Worm (Caenorhabditis elegans) whole organism, late embryonic: ENCODE results near the gene sri-37.
"Not testable (repeated sequence)": the region's sequence is repeated elsewhere in the genome, so short reads cannot be mapped to it uniquely, and the experiment has no call there.

Source experiments
- C08G9.2 ChIP-seq: sonication (generic microtip); optimal IDR thresholded peaks from 2 replicates; lab custom pipeline; 2016; ENCODE audit warnings: mild to moderate bottlenecking, missing genetic modification characterization, moderate library complexity, missing compliant biosample characterization
- C38D4.7 ChIP-seq: fragments of 200-800 bp; sonication (Bioruptor generic); optimal IDR thresholded peaks from 2 replicates; lab custom pipeline; 2018; ENCODE audit warnings: mild to moderate bottlenecking, missing genetic modification characterization, moderate library complexity, missing compliant biosample characterization
- F13H6.1 ChIP-seq: sonication (generic microtip); optimal IDR thresholded peaks from 2 replicates; lab custom pipeline; 2016; ENCODE audit warnings: missing genetic modification characterization, missing compliant biosample characterization
- K09A11.1 ChIP-seq: sonication (generic microtip); optimal IDR thresholded peaks from 2 replicates; lab custom pipeline; 2017; ENCODE audit warnings: antibody characterized with exemption, mild to moderate bottlenecking, missing genetic modification characterization, missing compliant biosample characterization; ENCODE audit not compliant: insufficient read depth
- T23F11.4 ChIP-seq: fragments of 200-800 bp; sonication (Bioruptor generic); optimal IDR thresholded peaks from 2 replicates; lab custom pipeline; 2018; ENCODE audit warnings: mild to moderate bottlenecking, missing genetic modification characterization, missing compliant biosample characterization
- Y22D7AL.16 ChIP-seq: sonication (generic microtip); optimal IDR thresholded peaks from 2 replicates; lab custom pipeline; 2016; ENCODE audit warnings: missing genetic modification characterization, missing compliant biosample characterization
- ahr-1 ChIP-seq: sonication (generic microtip); optimal IDR thresholded peaks from 2 replicates; lab custom pipeline; 2016; ENCODE audit warnings: missing genetic modification characterization, missing compliant biosample characterization
- ama-1 ChIP-seq: fragments of 150-350 bp; optimal IDR thresholded peaks from 2 replicates; lab custom pipeline; 2014
- ceh-18 ChIP-seq: sonication (generic microtip); optimal IDR thresholded peaks from 2 replicates; lab custom pipeline; 2016; ENCODE audit warnings: missing genetic modification characterization, missing compliant biosample characterization
- ceh-19 ChIP-seq: fragments of 200-800 bp; sonication (Bioruptor generic); optimal IDR thresholded peaks from 2 replicates; lab custom pipeline; 2018; ENCODE audit warnings: mild to moderate bottlenecking, missing genetic modification characterization, missing compliant biosample characterization
- ceh-2 ChIP-seq: sonication (generic microtip); optimal IDR thresholded peaks from 2 replicates; lab custom pipeline; 2016; ENCODE audit warnings: missing genotype, missing genetic modification characterization, missing compliant biosample characterization
- ceh-22 ChIP-seq: sonication (generic microtip); optimal IDR thresholded peaks from 2 replicates; lab custom pipeline; 2017; ENCODE audit warnings: missing biosample characterization, missing genetic modification characterization
- ceh-24 ChIP-seq: sonication (generic microtip); optimal IDR thresholded peaks from 2 replicates; lab custom pipeline; 2016; ENCODE audit warnings: mild to moderate bottlenecking, missing genetic modification characterization, missing compliant biosample characterization
- ceh-30 ChIP-seq: fragments of 150-350 bp; optimal IDR thresholded peaks from 2 replicates; lab custom pipeline; 2014; ENCODE audit warnings: missing biosample characterization, missing genetic modification characterization
- ceh-48 ChIP-seq: sonication (generic microtip); optimal IDR thresholded peaks from 2 replicates; lab custom pipeline; 2016; ENCODE audit warnings: missing genetic modification characterization, inconsistent platforms, missing compliant biosample characterization
- elt-2 ChIP-seq: sonication (generic microtip); optimal IDR thresholded peaks from 2 replicates; lab custom pipeline; 2016; ENCODE audit warnings: missing genetic modification reagents, missing genetic modification characterization, missing compliant biosample characterization
- elt-4 ChIP-seq: sonication (generic microtip); optimal IDR thresholded peaks from 2 replicates; lab custom pipeline; 2016; ENCODE audit warnings: missing genetic modification characterization, missing compliant biosample characterization
- fkh-10 ChIP-seq: fragments of 150-350 bp; optimal IDR thresholded peaks from 2 replicates; lab custom pipeline; 2014; ENCODE audit warnings: missing biosample characterization, missing genetic modification reagents, missing genetic modification characterization
- fkh-6 ChIP-seq: sonication (generic microtip); optimal IDR thresholded peaks from 2 replicates; lab custom pipeline; 2016; ENCODE audit warnings: missing genetic modification characterization, missing compliant biosample characterization
- gmeb-2 ChIP-seq: sonication (generic microtip); optimal IDR thresholded peaks from 2 replicates; lab custom pipeline; 2016; ENCODE audit warnings: missing genetic modification characterization, inconsistent platforms, missing compliant biosample characterization
- hlh-30 ChIP-seq: sonication (generic microtip); optimal IDR thresholded peaks from 2 replicates; lab custom pipeline; 2017; ENCODE audit warnings: antibody characterized with exemption, missing genetic modification characterization, missing compliant biosample characterization; ENCODE audit not compliant: insufficient read depth
- hlh-6 ChIP-seq: sonication (generic microtip); optimal IDR thresholded peaks from 2 replicates; lab custom pipeline; 2016; ENCODE audit warnings: missing genotype, missing genetic modification characterization, missing compliant biosample characterization
- lim-6 ChIP-seq: sonication (generic microtip); optimal IDR thresholded peaks from 2 replicates; lab custom pipeline; 2016; ENCODE audit warnings: missing genetic modification characterization, missing compliant biosample characterization
- nfya-1 ChIP-seq: sonication (generic microtip); optimal IDR thresholded peaks from 2 replicates; lab custom pipeline; 2017; ENCODE audit warnings: missing genetic modification characterization, mild to moderate bottlenecking, missing compliant biosample characterization, antibody characterized with exemption, moderate library complexity
- nhr-232 ChIP-seq: sonication (generic microtip); optimal IDR thresholded peaks from 2 replicates; lab custom pipeline; 2016; ENCODE audit warnings: missing genetic modification characterization, missing compliant biosample characterization
- pat-9 ChIP-seq: fragments of 200-800 bp; sonication (Bioruptor generic); optimal IDR thresholded peaks from 2 replicates; lab custom pipeline; 2018; ENCODE audit warnings: mild to moderate bottlenecking, missing genetic modification characterization, moderate library complexity, missing compliant biosample characterization
- pax-1 ChIP-seq: fragments of 150-350 bp; optimal IDR thresholded peaks from 2 replicates; lab custom pipeline; 2014; ENCODE audit warnings: missing biosample characterization, missing genetic modification characterization
- pha-2 ChIP-seq: sonication (generic microtip); optimal IDR thresholded peaks from 2 replicates; lab custom pipeline; 2017; ENCODE audit warnings: mild to moderate bottlenecking, missing genetic modification characterization, missing compliant biosample characterization
- pha-4 ChIP-seq: fragments of 150-350 bp; optimal IDR thresholded peaks from 2 replicates; lab custom pipeline; 2018; ENCODE audit warnings: missing biosample characterization, missing genetic modification reagents, missing genetic modification characterization
- ref-2 ChIP-seq: sonication (generic microtip); optimal IDR thresholded peaks from 2 replicates; lab custom pipeline; 2016; ENCODE audit warnings: missing genetic modification characterization, missing compliant biosample characterization
- rnt-1 ChIP-seq: sonication (generic microtip); optimal IDR thresholded peaks from 2 replicates; lab custom pipeline; 2016; ENCODE audit warnings: missing genetic modification characterization, missing compliant biosample characterization
- sdc-2 ChIP-seq: sonication (generic microtip); optimal IDR thresholded peaks from 2 replicates; lab custom pipeline; 2016; ENCODE audit warnings: missing genotype, missing genetic modification characterization, missing compliant biosample characterization
- sox-4 ChIP-seq: sonication (generic microtip); optimal IDR thresholded peaks from 2 replicates; lab custom pipeline; 2017; ENCODE audit warnings: mild to moderate bottlenecking, missing genetic modification characterization, inconsistent platforms, missing compliant biosample characterization
- syd-9 ChIP-seq: sonication (generic microtip); optimal IDR thresholded peaks from 2 replicates; lab custom pipeline; 2016; ENCODE audit warnings: mild to moderate bottlenecking, missing genetic modification characterization, moderate library complexity, missing compliant biosample characterization
- tbx-2 ChIP-seq: sonication (generic microtip); optimal IDR thresholded peaks from 2 replicates; lab custom pipeline; 2016; ENCODE audit warnings: missing genetic modification characterization, missing compliant biosample characterization
- unc-3 ChIP-seq, 2 experiments: fragments of 200-800 bp in 1 of 2; sonication (Bioruptor generic) in 1 of 2; sonication (generic microtip) in 1 of 2; conservative IDR thresholded peaks in 1 of 2; optimal IDR thresholded peaks in 1 of 2; 2 replicates each; pipeline versions ENCODE4 v1.3.6 to Lab custom; 2016 to 2022; ENCODE audit warnings: missing compliant biosample characterization in 2 of 2, missing genetic modification characterization in 2 of 2, missing genetic modification reagents in 1 of 2
- unc-42 ChIP-seq: sonication (generic microtip); optimal IDR thresholded peaks from 2 replicates; lab custom pipeline; 2016; ENCODE audit warnings: missing genotype, missing genetic modification characterization, missing compliant biosample characterization
- unc-55 ChIP-seq: sonication (generic microtip); optimal IDR thresholded peaks from 2 replicates; lab custom pipeline; 2017; ENCODE audit warnings: missing biosample characterization, missing genetic modification reagents, missing genetic modification characterization
- ztf-16 ChIP-seq: sonication (generic microtip); optimal IDR thresholded peaks from 2 replicates; lab custom pipeline; 2017; ENCODE audit warnings: missing genetic modification characterization, missing compliant biosample characterization

Gene sri-37

ce11 chrII:2629270-2629669 lies at the start of gene sri-37:
sri-37 (plus strand) TSS chrII:2629570.
- TF ChIP-seq ceh-18 (tag; lab: Kevin White, UChicago) (no peak), Y22D7AL.16 (tag; lab: Kevin White, UChicago) (no peak), unc-3 (GFP tag; conservative IDR thresholded peaks at IDR 0.05; lab: Robert Waterston, UW) (no peak), unc-3 (tag; optimal IDR thresholded peaks at IDR 0.05; lab: Kevin White, UChicago) (no peak), F13H6.1 (tag; lab: Kevin White, UChicago) (no peak)

- TF ChIP-seq ama-1 (lab: Kevin White, UChicago) (no peak), C08G9.2 (no peak), pax-1 (tag; lab: Kevin White, UChicago) (no peak), fkh-6 (tag; lab: Kevin White, UChicago) (no peak), rnt-1 (tag; lab: Kevin White, UChicago) (no peak), ceh-22 (no peak), F13H6.1 (tag; lab: Kevin White, UChicago) (no peak), ztf-16 (tag; lab: Kevin White, UChicago) (no peak), unc-55 (GFP tag; lab: Kevin White, UChicago) (no peak), lim-6 (tag; lab: Kevin White, UChicago) (no peak), K09A11.1 (no peak), ceh-48 (tag; lab: Kevin White, UChicago) (no peak)
Measured at ce11 chrII:2583044-2583443, 46.3 kb upstream of the sri-37 start, which contains the start of gene sri-74. sri-74 (minus strand) TSS chrII:2583144.

- no peak for TF ChIP-seq ceh-2 (tag; lab: Kevin White, UChicago)
- TF ChIP-seq unc-42, result no peak
- no peak for TF ChIP-seq pat-9 (tag; lab: Kevin White, UChicago)
- TF ChIP-seq fkh-10 (GFP tag; lab: Kevin White, UChicago), result no peak
- TF ChIP-seq ref-2 (tag; lab: Kevin White, UChicago), result no peak
- no peak for TF ChIP-seq Y22D7AL.16 (tag; lab: Kevin White, UChicago)
- TF ChIP-seq, all 69 proteins: peak for 0
Measured at ce11 chrII:2585493-2585892, 43.9 kb upstream of the sri-37 start, which contains the start of gene sri-36. sri-36 (minus strand) TSS chrII:2585593.

ce11 chrII:2586861-2587554 lies 42.4 kb upstream of the sri-37 start, which contains the start of the genes F33H12.7 and sri-39:
F33H12.7 (minus strand) TSS chrII:2586911.
sri-39 (plus strand) TSS chrII:2587504.
- TF ChIP-seq C08G9.2 (no peak), ceh-18 (tag; lab: Kevin White, UChicago) (no peak), ceh-19 (GFP tag; lab: Kevin White, UChicago) (no peak), hlh-6 (tag; lab: Kevin White, UChicago) (no peak), elt-2 (peak; percentile 85), ceh-24 (no peak)

- TF ChIP-seq F13H6.1, tbx-2, ahr-1 (tag; lab: Kevin White, UChicago): not testable (repeated sequence)
Measured at ce11 chrII:2600176-2600575, 29.2 kb upstream of the sri-37 start, which contains the start of gene F33H12.1. F33H12.1 (plus strand) TSS chrII:2600476.

- TF ChIP-seq syd-9, result no peak
- TF ChIP-seq hlh-30 (tag; lab: Kevin White, UChicago), result no peak
- TF ChIP-seq lim-6 (tag; lab: Kevin White, UChicago), result no peak
- TF ChIP-seq pha-4 (tag; lab: Kevin White, UChicago), result no peak
- TF ChIP-seq C38D4.7 (GFP tag; lab: Kevin White, UChicago), result no peak
- no peak for TF ChIP-seq elt-2
- no peak for TF ChIP-seq pat-9 (tag; lab: Kevin White, UChicago)
- no peak for TF ChIP-seq pha-2 (tag; lab: Kevin White, UChicago)
- TF ChIP-seq sox-4, result no peak
- no peak for TF ChIP-seq T23F11.4 (GFP tag; lab: Kevin White, UChicago)
- TF ChIP-seq nfya-1, result no peak
- no peak for TF ChIP-seq F13H6.1 (tag; lab: Kevin White, UChicago)
- no peak for TF ChIP-seq ama-1 (lab: Kevin White, UChicago)
- no peak for TF ChIP-seq ceh-30 (tag; lab: Kevin White, UChicago)
- no peak for TF ChIP-seq sdc-2 (tag; lab: Kevin White, UChicago)
- no peak for TF ChIP-seq nhr-232 (tag; lab: Kevin White, UChicago)
- no peak for TF ChIP-seq elt-4 (tag; lab: Kevin White, UChicago)
- TF ChIP-seq gmeb-2 (tag; lab: Kevin White, UChicago), result no peak
- TF ChIP-seq, all 69 proteins: peak for 0
Measured at ce11 chrII:2600931-2601330, 28.4 kb upstream of the sri-37 start.
